Fruit fly (Drosophila melanogaster): Measurements from ENCODE around the gene bru2.

bru2 gene

dm6 chr2L:12424555-12424954, 80.5 kb downstream of the bru2 start, which contains the start of gene Fam92 (continued):
- no peak for TF ChIP-seq CG15479 (GFP tag; optimal IDR thresholded peaks at IDR 0.05)
- peak; percentile 12 for TF ChIP-seq BEAF-32 (GFP tag; optimal IDR thresholded peaks at IDR 0.05)
- TF ChIP-seq CG4730 (GFP tag; IDR thresholded peaks at IDR 0.05): no peak
- peak; percentile 56 for TF ChIP-seq lab (GFP tag; optimal IDR thresholded peaks at IDR 0.05)
- peak; percentile 26 for TF ChIP-seq CG3995 (GFP tag; optimal IDR thresholded peaks at IDR 0.05)
- TF ChIP-seq Camta (GFP tag; optimal IDR thresholded peaks at IDR 0.05): peak; percentile 19
- TF ChIP-seq CG3407 (GFP tag; optimal IDR thresholded peaks at IDR 0.05): no peak
- TF ChIP-seq CG6854 (GFP tag; optimal IDR thresholded peaks at IDR 0.05): no peak
- peak; percentile 16; the same call in 1 of the 3 replicates for TF ChIP-seq otp (GFP tag; IDR thresholded peaks at IDR 0.05)
- TF ChIP-seq CG3847 (GFP tag; IDR thresholded peaks at IDR 0.05): peak; percentile 21; the same call in 1 of the 2 replicates
- 0 out of 2 replicates have a peak, but pooled peaks have one; percentile 27 for TF ChIP-seq CG42726 (GFP tag; IDR thresholded peaks at IDR 0.05; ENCODE audit: partially characterized antibody)
- TF ChIP-seq CG1792 (GFP tag; optimal IDR thresholded peaks at IDR 0.05): no peak
- TF ChIP-seq GATAe (GFP tag; conservative IDR thresholded peaks at IDR 0.05): no peak
- no peak for TF ChIP-seq vnd (GFP tag; IDR thresholded peaks at IDR 0.05; ENCODE audit: partially characterized antibody)
- no peak for TF ChIP-seq CG6254 (GFP tag; optimal IDR thresholded peaks at IDR 0.05)
- no peak for TF ChIP-seq CG8089 (GFP tag; optimal IDR thresholded peaks at IDR 0.05)
- no peak for TF ChIP-seq Asciz (GFP tag; optimal IDR thresholded peaks at IDR 0.05)
- no peak for TF ChIP-seq ATbp (GFP tag; optimal IDR thresholded peaks at IDR 0.05)
- no peak for TF ChIP-seq ranshi (GFP tag; IDR thresholded peaks at IDR 0.05)
- TF ChIP-seq scrt (GFP tag; optimal IDR thresholded peaks at IDR 0.05): no peak
- no peak for TF ChIP-seq CG6765 (GFP tag; optimal IDR thresholded peaks at IDR 0.05)
- no peak for TF ChIP-seq Kr (GFP tag; optimal IDR thresholded peaks at IDR 0.05)
- no peak for TF ChIP-seq ewg (GFP tag; optimal IDR thresholded peaks at IDR 0.05)
- peak; percentile 39 for TF ChIP-seq CG4424 (GFP tag; optimal IDR thresholded peaks at IDR 0.05)
- TF ChIP-seq dati (GFP tag; IDR thresholded peaks at IDR 0.05): no peak
- no peak for TF ChIP-seq mirr (GFP tag; optimal IDR thresholded peaks at IDR 0.05)
- peak; percentile 10 for TF ChIP-seq Sox100B (GFP tag; optimal IDR thresholded peaks at IDR 0.05)
- TF ChIP-seq CG10267 (tag; optimal IDR thresholded peaks at IDR 0.05): peak; percentile 65
- no peak for TF ChIP-seq Dref (GFP tag; IDR thresholded peaks at IDR 0.05)
- peak; percentile 73 for TF ChIP-seq Xbp1 (GFP tag; optimal IDR thresholded peaks at IDR 0.05)
- TF ChIP-seq nmo (GFP tag; optimal IDR thresholded peaks at IDR 0.05): peak; percentile 33
- peak; percentile 54 for TF ChIP-seq CG18262 (tag; optimal IDR thresholded peaks at IDR 0.05)
- no peak for TF ChIP-seq p53 (GFP tag; optimal IDR thresholded peaks at IDR 0.05)
- peak; percentile 39 for TF ChIP-seq CG14710 (tag; optimal IDR thresholded peaks at IDR 0.05)
- TF ChIP-seq MBD-R2 (GFP tag; IDR thresholded peaks at IDR 0.05): peak; percentile 39; the same call in 1 of the 2 replicates
- TF ChIP-seq gt (GFP tag; IDR thresholded peaks at IDR 0.05): no peak
- peak; percentile 43; the same call in 1 of the 2 replicates for TF ChIP-seq lmd (GFP tag; IDR thresholded peaks at IDR 0.05)
- no peak for TF ChIP-seq stc (GFP tag; IDR thresholded peaks at IDR 0.05)
- TF ChIP-seq Bteb2 (GFP tag; optimal IDR thresholded peaks at IDR 0.05): no peak
- no peak for TF ChIP-seq kni (GFP tag; optimal IDR thresholded peaks at IDR 0.05)
- peak; percentile 70 for TF ChIP-seq CG7987 (GFP tag; optimal IDR thresholded peaks at IDR 0.05)
- peak; percentile 49 for TF ChIP-seq CG12769 (tag; optimal IDR thresholded peaks at IDR 0.05)
- TF ChIP-seq tap (tag; optimal IDR thresholded peaks at IDR 0.05): no peak
- peak; percentile 71 for TF ChIP-seq gcm (GFP tag; optimal IDR thresholded peaks at IDR 0.05)
- peak; percentile 9 for TF ChIP-seq Sry-δ (GFP tag; optimal IDR thresholded peaks at IDR 0.05)
- TF ChIP-seq mld (GFP tag; IDR thresholded peaks at IDR 0.05; ENCODE audit: partially characterized antibody): no peak
- TF ChIP-seq HHEX (GFP tag; optimal IDR thresholded peaks at IDR 0.05): peak; percentile 37
- no peak for TF ChIP-seq ems (GFP tag; optimal IDR thresholded peaks at IDR 0.05)
- TF ChIP-seq Nf-YA (GFP tag; IDR thresholded peaks at IDR 0.05): no peak
- TF ChIP-seq CG4282 (GFP tag; optimal IDR thresholded peaks at IDR 0.05): no peak
- no peak for TF ChIP-seq her (GFP tag; optimal IDR thresholded peaks at IDR 0.05)

Data from whole organism, embryonic.